Worm (Caenorhabditis elegans) whole organism, late embryonic: ENCODE measurements around the gene F42G2.5.

Experiments used
- K02D7.2 ChIP-seq: sonication (generic microtip); optimal IDR thresholded peaks from 2 replicates; lab custom pipeline; 2017; ENCODE audit warnings: mild to moderate bottlenecking, missing genetic modification characterization, missing compliant biosample characterization
- ama-1 ChIP-seq: fragments of 150-350 bp; optimal IDR thresholded peaks from 2 replicates; lab custom pipeline; 2014
- pag-3 ChIP-seq: sonication (generic microtip); optimal IDR thresholded peaks from 2 replicates; lab custom pipeline; 2016; ENCODE audit warnings: missing compliant biosample characterization, missing genetic modification characterization, borderline replicate concordance
- pha-4 ChIP-seq: fragments of 150-350 bp; optimal IDR thresholded peaks from 2 replicates; lab custom pipeline; 2018; ENCODE audit warnings: missing biosample characterization, missing genetic modification reagents, missing genetic modification characterization
- pqm-1 ChIP-seq: sonication (generic microtip); optimal IDR thresholded peaks from 2 replicates; lab custom pipeline; 2016; ENCODE audit warnings: missing genetic modification characterization, missing compliant biosample characterization
- ref-2 ChIP-seq: sonication (generic microtip); optimal IDR thresholded peaks from 2 replicates; lab custom pipeline; 2016; ENCODE audit warnings: missing genetic modification characterization, missing compliant biosample characterization
- rnt-1 ChIP-seq: sonication (generic microtip); optimal IDR thresholded peaks from 2 replicates; lab custom pipeline; 2016; ENCODE audit warnings: missing genetic modification characterization, missing compliant biosample characterization
- sox-4 ChIP-seq: sonication (generic microtip); optimal IDR thresholded peaks from 2 replicates; lab custom pipeline; 2017; ENCODE audit warnings: mild to moderate bottlenecking, missing genetic modification characterization, inconsistent platforms, missing compliant biosample characterization
- syd-9 ChIP-seq: sonication (generic microtip); optimal IDR thresholded peaks from 2 replicates; lab custom pipeline; 2016; ENCODE audit warnings: mild to moderate bottlenecking, missing genetic modification characterization, moderate library complexity, missing compliant biosample characterization
- unc-42 ChIP-seq: sonication (generic microtip); optimal IDR thresholded peaks from 2 replicates; lab custom pipeline; 2016; ENCODE audit warnings: missing genotype, missing genetic modification characterization, missing compliant biosample characterization
- unc-55 ChIP-seq: sonication (generic microtip); optimal IDR thresholded peaks from 2 replicates; lab custom pipeline; 2017; ENCODE audit warnings: missing biosample characterization, missing genetic modification reagents, missing genetic modification characterization
- unc-86 ChIP-seq: sonication (generic microtip); optimal IDR thresholded peaks from 2 replicates; lab custom pipeline; 2016; ENCODE audit warnings: missing genetic modification characterization, missing compliant biosample characterization

ce11 chrII:2455931-2456576, 38.3 kb upstream of the F42G2.5 start:
- TF ChIP-seq unc-55 (GFP tag; lab: Kevin White, UChicago) (no peak), syd-9 (no peak), pha-4 (tag; lab: Kevin White, UChicago) (no peak), rnt-1 (no peak), ref-2 (no peak), K02D7.2 (tag; lab: Kevin White, UChicago) (no peak), sox-4 (no peak), unc-42 (no peak), pag-3 (tag; lab: Kevin White, UChicago) (no peak), ama-1 (lab: Kevin White, UChicago) (no peak), unc-86 (tag; lab: Kevin White, UChicago) (no peak), pqm-1 (tag; lab: Kevin White, UChicago) (no peak)
